Worm (Caenorhabditis elegans): ENCODE results near the gene C08G5.7.

DNA sequence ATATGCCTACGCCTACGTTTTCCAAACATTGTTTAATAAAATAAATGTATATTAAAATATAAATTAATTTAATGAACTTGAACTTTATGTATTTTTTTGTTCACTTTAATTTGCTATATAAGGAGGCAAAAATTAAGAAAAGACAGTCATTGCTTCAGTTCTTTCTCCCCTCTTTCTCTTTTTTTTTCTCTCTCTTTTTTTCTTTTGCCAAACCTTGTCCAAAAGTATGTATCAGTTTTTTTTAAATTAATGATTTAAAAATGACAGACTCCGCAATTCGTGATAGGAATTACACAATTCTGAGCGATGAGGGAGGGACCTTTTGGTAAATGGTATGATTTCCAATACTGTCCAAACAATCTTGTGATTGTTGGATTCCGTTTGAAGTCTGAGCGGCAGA, 37.9 kb upstream of the C08G5.7 start, which contains the start of gene F46F5.13:
- TF ChIP-seq F10E7.11 (tag; optimal IDR thresholded peaks at IDR 0.05) (no peak), chd-7 (tag; optimal IDR thresholded peaks at IDR 0.05) (no peak), ekl-4 (GFP tag; IDR thresholded peaks at IDR 0.05) (no peak), madf-6 (GFP tag; IDR thresholded peaks at IDR 0.05) (no peak), hsf-1 (GFP tag; IDR thresholded peaks at IDR 0.05) (no peak), ztf-26 (tag; optimal IDR thresholded peaks at IDR 0.05) (no peak), B0261.1 (tag; optimal IDR thresholded peaks at IDR 0.05) (no peak), F55B11.4 (tag; optimal IDR thresholded peaks at IDR 0.05; ENCODE audit: borderline replicate concordance, insufficient read depth) (no peak), egrh-3 (GFP tag; IDR thresholded peaks at IDR 0.05) (no peak), dpff-1 (tag; optimal IDR thresholded peaks at IDR 0.05) (no peak), sptf-2 (GFP tag; optimal IDR thresholded peaks at IDR 0.05) (no peak)

Measured in whole organism, young adult.